Worm (Caenorhabditis elegans): ENCODE measurements around the gene F09E10.6.

F09E10.6 gene

DNA sequence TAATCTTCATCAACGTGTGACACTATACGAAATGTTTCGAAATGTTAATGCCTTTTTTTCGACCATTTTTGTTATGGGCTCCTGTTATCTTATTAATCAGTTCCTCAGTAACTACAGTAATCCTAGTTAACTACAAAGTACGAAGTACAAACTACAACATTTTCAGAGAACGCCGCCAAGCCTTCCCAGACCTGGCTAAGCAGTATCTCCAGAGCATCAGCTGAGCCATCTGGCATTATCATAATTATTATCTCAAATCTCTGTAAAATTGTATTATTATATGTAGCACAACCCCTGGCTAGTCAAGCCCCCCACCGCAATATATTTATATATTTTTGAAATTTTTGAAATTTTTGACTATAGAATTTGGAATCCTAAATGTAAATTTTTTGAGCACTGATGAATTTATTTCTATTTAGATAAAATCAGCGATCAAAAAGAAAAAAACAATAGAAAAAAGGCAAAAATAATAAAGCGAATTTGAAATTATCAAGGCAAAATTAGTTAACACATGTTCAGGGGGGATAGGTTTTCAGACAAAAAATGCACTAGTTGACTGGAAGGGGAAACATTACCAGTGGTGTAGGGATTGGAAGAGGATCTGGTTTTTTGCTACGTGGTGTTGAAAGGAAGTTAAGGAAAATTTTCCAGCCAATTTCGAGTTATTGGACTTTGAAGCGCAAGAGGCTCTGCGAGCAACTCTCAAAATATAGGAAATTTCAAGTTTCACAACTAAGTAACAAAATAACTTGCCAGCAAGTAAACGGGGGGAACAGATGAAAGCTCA is 45.5 kb downstream of the F09E10.6 start:
- TF ChIP-seq Y53G8AR.9 (GFP tag; conservative IDR thresholded peaks at IDR 0.05), result 0 out of 2 replicates have a peak, but pooled peaks have one; percentile 60
- TF ChIP-seq ceh-27 (GFP tag; optimal IDR thresholded peaks at IDR 0.05), result no peak
- TF ChIP-seq ceh-58 (GFP tag; IDR thresholded peaks at IDR 0.05), result 0 out of 2 replicates have a peak, but pooled peaks have one; percentile 73
- TF ChIP-seq ceh-91 (GFP tag; IDR thresholded peaks at IDR 0.05), result no peak
- no peak for TF ChIP-seq gei-17 (GFP tag; optimal IDR thresholded peaks at IDR 0.05)
- 0 out of 2 replicates have a peak, but pooled peaks have one; percentile 39 for TF ChIP-seq lin-26 (GFP tag; IDR thresholded peaks at IDR 0.05)
- TF ChIP-seq attf-6 (GFP tag; IDR thresholded peaks at IDR 0.05), result no peak
- no peak for TF ChIP-seq ceh-40 (GFP tag; IDR thresholded peaks at IDR 0.05)
- TF ChIP-seq ama-1 (optimal IDR thresholded peaks at IDR 0.05), result no peak
- no peak for TF ChIP-seq ama-1 (GFP tag; optimal IDR thresholded peaks at IDR 0.05)
- no peak for TF ChIP-seq lsy-27 (tag; optimal IDR thresholded peaks at IDR 0.05; ENCODE audit: borderline replicate concordance, insufficient read depth)
- peak; percentile 11; the same call in 1 of the 2 replicates for TF ChIP-seq ekl-4 (GFP tag; IDR thresholded peaks at IDR 0.05)
- no peak for TF ChIP-seq akir-1 (GFP tag; optimal IDR thresholded peaks at IDR 0.05)
- peak in 1 of 3 experiments; percentile 56 for TF ChIP-seq lin-35 (GFP tag; optimal IDR thresholded peaks at IDR 0.05)
- no peak for TF ChIP-seq zim-3 (tag; optimal IDR thresholded peaks at IDR 0.05)
- no peak for TF ChIP-seq aptf-3 (GFP tag; IDR thresholded peaks at IDR 0.05)
- TF ChIP-seq lir-1 (GFP tag; conservative IDR thresholded peaks at IDR 0.05), result no peak
- TF ChIP-seq hmg-1.2 (GFP tag; IDR thresholded peaks at IDR 0.05), result no peak
- no peak for TF ChIP-seq ztf-3 (GFP tag; optimal IDR thresholded peaks at IDR 0.05)
- no peak for TF ChIP-seq attf-5 (GFP tag; optimal IDR thresholded peaks at IDR 0.05)
- TF ChIP-seq nhr-27 (tag; optimal IDR thresholded peaks at IDR 0.05), result peak; percentile 35
- TF ChIP-seq B0019.2 (GFP tag; conservative IDR thresholded peaks at IDR 0.05), result no peak
- TF ChIP-seq nfyb-1 (GFP tag; IDR thresholded peaks at IDR 0.05), result peak; percentile 39; the same call in 1 of the 2 replicates
- TF ChIP-seq ztf-6 (GFP tag; IDR thresholded peaks at IDR 0.05), result no peak
- TF ChIP-seq madf-8 (GFP tag; conservative IDR thresholded peaks at IDR 0.05), result no peak
- TF ChIP-seq sptf-2 (GFP tag; optimal IDR thresholded peaks at IDR 0.05), result no peak

DNA sequence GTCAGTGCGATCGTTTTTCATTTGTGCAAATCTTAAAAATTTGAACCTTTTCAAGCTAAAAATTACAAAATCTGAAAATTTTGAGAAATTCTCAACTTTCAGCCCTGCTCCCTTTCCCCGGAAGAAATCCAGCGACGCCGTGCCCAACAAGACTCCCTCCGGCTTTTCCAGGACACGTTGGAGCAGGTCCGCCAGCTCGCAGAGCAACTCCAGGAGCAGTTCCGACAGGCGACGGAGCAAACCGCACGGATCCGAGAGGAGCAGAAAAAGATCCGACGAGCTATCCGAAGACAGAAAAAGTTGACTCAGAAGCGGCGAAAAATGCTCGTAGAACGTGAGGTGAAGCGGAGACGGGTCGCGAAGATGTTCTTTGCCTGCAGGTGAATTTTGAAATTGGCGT is 46.2 kb downstream of the F09E10.6 start:
- TF ChIP-seq egrh-3 (GFP tag; IDR thresholded peaks at IDR 0.05), result peak; percentile 79; the same call in 1 of the 2 replicates
- TF ChIP-seq madf-3 (GFP tag; IDR thresholded peaks at IDR 0.05), result no peak
- TF ChIP-seq ztf-18 (tag; optimal IDR thresholded peaks at IDR 0.05), result no peak
- no peak for TF ChIP-seq Y67H2A.10 (GFP tag; conservative IDR thresholded peaks at IDR 0.05)
- no peak for TF ChIP-seq fkh-3 (tag; optimal IDR thresholded peaks at IDR 0.05)
- TF ChIP-seq F37B4.10 (GFP tag; IDR thresholded peaks at IDR 0.05), result no peak
- TF ChIP-seq zfh-2 (GFP tag; conservative IDR thresholded peaks at IDR 0.05), result peak; percentile 89

DNA sequence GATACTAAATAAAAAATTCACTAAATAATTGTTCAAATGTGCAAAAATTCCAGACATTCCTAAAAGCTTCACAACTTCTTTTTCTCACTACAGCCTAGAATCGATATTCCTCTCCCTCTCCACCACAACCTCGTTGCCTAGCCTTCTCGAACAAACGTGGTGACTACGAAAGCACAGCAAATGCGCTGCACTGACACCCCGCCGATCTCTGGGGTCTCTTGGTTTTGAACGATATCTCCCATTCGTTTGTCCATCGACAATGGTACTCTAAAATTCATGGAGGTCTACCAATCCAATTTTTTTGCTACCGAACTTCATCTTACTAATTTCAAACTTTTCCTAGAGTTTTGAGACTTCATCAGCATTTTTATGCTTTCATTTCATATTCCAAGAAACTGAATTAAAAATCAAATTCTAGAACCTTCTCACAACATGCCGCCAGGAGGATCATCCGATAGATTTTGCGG is 47.1 kb downstream of the F09E10.6 start, which contains the start of gene W05H7.1:
W05H7.1 (plus strand) TSS at position 417 of the 467 bp plus-strand sequence.
- TF ChIP-seq fkh-3 (tag; optimal IDR thresholded peaks at IDR 0.05) (no peak), ztf-3 (GFP tag; optimal IDR thresholded peaks at IDR 0.05) (no peak), K11D2.4 (GFP tag; IDR thresholded peaks at IDR 0.05) (0 out of 2 replicates have a peak, but pooled peaks have one; percentile 23), snpc-1.3 (tag; optimal IDR thresholded peaks at IDR 0.05; ENCODE audit: insufficient read depth) (no peak), ztf-28 (GFP tag; IDR thresholded peaks at IDR 0.05) (no peak), F57C9.4 (tag; optimal IDR thresholded peaks at IDR 0.05) (no peak), lin-40 (tag; optimal IDR thresholded peaks at IDR 0.05) (no peak), akir-1 (GFP tag; optimal IDR thresholded peaks at IDR 0.05) (no peak), T07F8.4 (tag; optimal IDR thresholded peaks at IDR 0.05) (no peak), hmg-20 (GFP tag; IDR thresholded peaks at IDR 0.05) (no peak), lsy-27 (tag; optimal IDR thresholded peaks at IDR 0.05; ENCODE audit: borderline replicate concordance, insufficient read depth) (no peak), egrh-3 (GFP tag; IDR thresholded peaks at IDR 0.05) (no peak), hmg-1.2 (GFP tag; IDR thresholded peaks at IDR 0.05) (peak; percentile 46; the same call in 1 of the 2 replicates), chd-7 (tag; optimal IDR thresholded peaks at IDR 0.05) (no peak), mcd-1 (GFP tag; IDR thresholded peaks at IDR 0.05) (peak; percentile 7; the same call in 1 of the 2 replicates)

Data from whole organism, young adult.